Worm (Caenorhabditis elegans): Measurements from ENCODE around the gene nspd-2.
A peak's percentile ranks its signal among the peaks of the same experiment; 100 is the strongest.

Gene nspd-2

ce11 chrIV:9843760-9844159, at the start of gene nspd-2:
TSS of gene nspd-2 (plus strand) at chrIV:9844060.
- TF ChIP-seq unc-62 (GFP tag; optimal IDR thresholded peaks at IDR 0.05 in 1 of 2) (peak in 1 of 2 experiments; percentile 71), unc-62 (tag; optimal IDR thresholded peaks at IDR 0.05) (no peak), dmd-9 (GFP tag; IDR thresholded peaks at IDR 0.05) (no peak)

DNA sequence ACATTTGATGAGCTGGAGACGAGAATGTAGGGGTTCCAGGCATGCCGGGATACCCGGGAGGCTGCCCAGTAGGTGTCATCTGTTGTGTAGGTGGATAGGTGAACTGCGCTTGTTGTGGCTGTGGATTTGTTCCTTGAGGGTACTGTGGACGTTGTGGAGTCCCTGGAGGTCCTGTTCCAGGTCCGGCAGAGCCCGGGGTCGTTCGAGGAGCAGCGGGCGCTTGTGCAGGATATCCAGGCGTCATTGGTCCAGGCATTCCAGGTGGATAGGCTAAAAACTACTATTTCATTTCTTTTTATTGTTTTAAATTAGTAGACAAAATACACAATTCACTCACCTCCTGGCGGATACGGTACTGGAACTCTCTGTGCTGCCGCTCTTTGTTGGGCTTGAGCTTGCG, 48.6 kb upstream of the nspd-2 start:
- TF ChIP-seq fos-1 (tag; optimal IDR thresholded peaks at IDR 0.05), result no peak
- no peak for TF ChIP-seq D1046.2 (GFP tag; IDR thresholded peaks at IDR 0.05)
- no peak for TF ChIP-seq dve-1 (tag; optimal IDR thresholded peaks at IDR 0.05; ENCODE audit: insufficient read depth)
- no peak for TF ChIP-seq daf-12 (tag; optimal IDR thresholded peaks at IDR 0.05)
- TF ChIP-seq skn-1 (tag; optimal IDR thresholded peaks at IDR 0.05), result no peak
- no peak for TF ChIP-seq nhr-77 (tag; optimal IDR thresholded peaks at IDR 0.05)
- peak; percentile 65 for TF ChIP-seq set-16 (GFP tag; IDR thresholded peaks at IDR 0.05)
- no peak for TF ChIP-seq ctbp-1 (GFP tag; IDR thresholded peaks at IDR 0.05)
- no peak for TF ChIP-seq dmd-6 (GFP tag; IDR thresholded peaks at IDR 0.05)
- TF ChIP-seq pqm-1 (tag; optimal IDR thresholded peaks at IDR 0.05), result no peak
- no peak for TF ChIP-seq madf-9 (GFP tag; conservative IDR thresholded peaks at IDR 0.05)
- peak; percentile 52 for TF ChIP-seq aha-1 (tag)

ce11 chrIV:9796494-9796893, 47.4 kb upstream of the nspd-2 start, which contains the start of gene pis-1:
TSS of gene pis-1 (minus strand) at chrIV:9796594.
- TF ChIP-seq cey-2 (tag; optimal IDR thresholded peaks at IDR 0.05; ENCODE audit: borderline replicate concordance, insufficient read depth), result no peak
- TF ChIP-seq madf-5 (GFP tag; IDR thresholded peaks at IDR 0.05), result no peak
- no peak for TF ChIP-seq zip-2 (tag; optimal IDR thresholded peaks at IDR 0.05)
- no peak for TF ChIP-seq nhr-76 (tag; optimal IDR thresholded peaks at IDR 0.05)
- no peak for TF ChIP-seq mes-2 (tag; optimal IDR thresholded peaks at IDR 0.05; ENCODE audit: poor library complexity, severe bottlenecking)
- TF ChIP-seq lir-3 (tag; optimal IDR thresholded peaks at IDR 0.05), result no peak
- no peak for TF ChIP-seq ceh-28 (tag; optimal IDR thresholded peaks at IDR 0.05)
- TF ChIP-seq jun-1 (tag; optimal IDR thresholded peaks at IDR 0.05), result no peak

- TF ChIP-seq lin-15B (tag; optimal IDR thresholded peaks at IDR 0.05) (no peak), dmd-9 (GFP tag; IDR thresholded peaks at IDR 0.05) (no peak), php-3 (GFP tag; IDR thresholded peaks at IDR 0.05) (peak; percentile 95), lin-38 (GFP tag; IDR thresholded peaks at IDR 0.05) (0 out of 2 replicates have a peak, but pooled peaks have one; percentile 16), nhr-77 (tag; optimal IDR thresholded peaks at IDR 0.05) (peak; percentile 11), ceh-28 (tag; optimal IDR thresholded peaks at IDR 0.05) (no peak), dpl-1 (GFP tag; optimal IDR thresholded peaks at IDR 0.05) (peak; percentile 23), lsy-2 (tag; optimal IDR thresholded peaks at IDR 0.05) (peak in 1 of 2 experiments; percentile 15), dve-1 (tag; optimal IDR thresholded peaks at IDR 0.05; ENCODE audit: insufficient read depth) (peak; percentile 58), pqm-1 (tag; optimal IDR thresholded peaks at IDR 0.05) (peak; percentile 86), hif-1 (tag; optimal IDR thresholded peaks at IDR 0.05) (peak in 1 of 2 experiments; percentile 5), egl-27 (tag; optimal IDR thresholded peaks at IDR 0.05) (no peak), hlh-11 (tag; optimal IDR thresholded peaks at IDR 0.05) (peak; percentile 59), dmd-6 (GFP tag; IDR thresholded peaks at IDR 0.05) (peak; percentile 70; the same call in 1 of the 2 replicates), nhr-28 (tag; optimal IDR thresholded peaks at IDR 0.05) (peak; percentile 72), daf-16 (GFP tag; optimal IDR thresholded peaks at IDR 0.05) (no peak), daf-16 (tag; optimal IDR thresholded peaks at IDR 0.05) (peak; percentile 86), unc-62 (GFP tag; optimal IDR thresholded peaks at IDR 0.05 in 1 of 2) (peak in 1 of 2 experiments; percentile 2), unc-62 (tag; optimal IDR thresholded peaks at IDR 0.05) (no peak), unc-130 (GFP tag; optimal IDR thresholded peaks at IDR 0.05) (peak; percentile 46), ztf-7 (tag; optimal IDR thresholded peaks at IDR 0.05) (no peak), mes-2 (tag; optimal IDR thresholded peaks at IDR 0.05; ENCODE audit: poor library complexity, severe bottlenecking) (peak; percentile 73)
Measured at ce11 chrIV:9797304-9798003, 46.4 kb upstream of the nspd-2 start, which contains the start of gene T13F2.2. TSS of gene T13F2.2 (minus strand) at chrIV:9797354.
